Worm (Caenorhabditis elegans) whole organism, midembryonic: ENCODE results near the gene Y73B6A.1.

Experiments
- T22C8.4 ChIP-seq: fragments of 200-800 bp; sonication (Bioruptor generic); IDR thresholded peaks from 2 replicates; pipeline ENCODE4 v1.3.6; 2022; ENCODE audit warnings: missing genetic modification characterization, missing compliant biosample characterization
- cog-1 ChIP-seq: sonication (generic microtip); optimal IDR thresholded peaks from 2 replicates; lab custom pipeline; 2016; ENCODE audit warnings: missing genetic modification characterization, missing compliant biosample characterization
- flt-1 ChIP-seq: fragments of 200-800 bp; sonication (Bioruptor generic); IDR thresholded peaks from 2 replicates; pipeline ENCODE4 v1.3.6; 2022; ENCODE audit warnings: missing genetic modification characterization, missing compliant biosample characterization
- med-1 ChIP-seq: sonication (generic microtip); optimal IDR thresholded peaks from 2 replicates; lab custom pipeline; 2017; ENCODE audit warnings: missing genetic modification characterization, mild to moderate bottlenecking, missing compliant biosample characterization, antibody characterized with exemption, missing genetic modification reagents; ENCODE audit not compliant: insufficient read depth
- ref-1 ChIP-seq: fragments of 200-800 bp; sonication (Bioruptor generic); conservative IDR thresholded peaks from 2 replicates; pipeline ENCODE4 v1.3.6; 2022; ENCODE audit warnings: missing genetic modification reagents, missing genetic modification characterization, missing compliant biosample characterization
- tab-1 ChIP-seq: fragments of 200-800 bp; sonication (Bioruptor generic); IDR thresholded peaks from 2 replicates; pipeline ENCODE4 v1.3.6; 2022; ENCODE audit warnings: missing genetic modification characterization, missing compliant biosample characterization
- ztf-23 ChIP-seq: fragments of 200-800 bp; sonication (Bioruptor generic); IDR thresholded peaks from 2 replicates; pipeline ENCODE4 v1.3.6; 2022; ENCODE audit warnings: missing genetic modification reagents, missing genetic modification characterization, missing compliant biosample characterization
- ztf-29 ChIP-seq: fragments of 200-800 bp; sonication (Bioruptor generic); IDR thresholded peaks from 2 replicates; pipeline ENCODE4 v1.3.6; 2022; ENCODE audit warnings: missing genetic modification reagents, missing genetic modification characterization, missing compliant biosample characterization

- TF ChIP-seq flt-1 (GFP tag; lab: Robert Waterston, UW) (no peak), T22C8.4 (no peak), cog-1 (tag; lab: Kevin White, UChicago) (no peak), med-1 (GFP tag; lab: Kevin White, UChicago) (no peak), ztf-29 (GFP tag; lab: Robert Waterston, UW) (no peak), ref-1 (GFP tag; lab: Robert Waterston, UW) (no peak), ztf-23 (no peak), tab-1 (no peak)
Observed at ce11 chrIV:6618607-6619006, 49.2 kb downstream of the Y73B6A.1 start.
